Worm (Caenorhabditis elegans) whole organism, L3 larva: ENCODE data around the gene F42A10.5.

Experiments
- ZK546.5 ChIP-seq: sonication (generic microtip); optimal IDR thresholded peaks from 2 replicates; lab custom pipeline; 2017; ENCODE audit warnings: missing biosample characterization, missing genetic modification characterization
- aly-2 ChIP-seq: fragments of 150-350 bp; optimal IDR thresholded peaks from 2 replicates; lab custom pipeline; 2014; ENCODE audit warnings: missing biosample characterization, missing genetic modification characterization
- ceh-16 ChIP-seq: sonication (generic microtip); optimal IDR thresholded peaks from 2 replicates; lab custom pipeline; 2017; ENCODE audit warnings: missing biosample characterization, missing genetic modification characterization
- ceh-82 ChIP-seq: fragments of 150-350 bp; optimal IDR thresholded peaks from 2 replicates; lab custom pipeline; 2014; ENCODE audit warnings: missing biosample characterization, missing genetic modification characterization
- daf-12 ChIP-seq: fragments of 150-350 bp; optimal IDR thresholded peaks from 2 replicates; lab custom pipeline; 2014; ENCODE audit warnings: missing biosample characterization, missing genetic modification reagents, missing genetic modification characterization
- egl-27 ChIP-seq: sonication (generic microtip); optimal IDR thresholded peaks from 4 replicates; lab custom pipeline; 2017; ENCODE audit warnings: missing biosample characterization, missing genetic modification reagents, missing genetic modification characterization
- egl-5 ChIP-seq: fragments of 150-350 bp; optimal IDR thresholded peaks from 2 replicates; lab custom pipeline; 2017; ENCODE audit warnings: missing biosample characterization, missing genetic modification reagents, missing genetic modification characterization, inconsistent platforms
- elt-1 ChIP-seq: fragments of 150-350 bp; optimal IDR thresholded peaks from 2 replicates; lab custom pipeline; 2014; ENCODE audit warnings: missing biosample characterization, missing genetic modification characterization
- elt-2 ChIP-seq: sonication (generic microtip); optimal IDR thresholded peaks from 2 replicates; lab custom pipeline; 2016; ENCODE audit warnings: missing genetic modification reagents, mild to moderate bottlenecking, missing genetic modification characterization, missing compliant biosample characterization
- elt-3 ChIP-seq, 3 experiments: fragments of 150-350 bp in 1 of 3; sonication (generic microtip) in 2 of 3; optimal IDR thresholded peaks; 2 replicates in 2 of 3; 4 replicates in 1 of 3; lab custom pipeline; 2014 to 2017; ENCODE audit warnings: missing biosample characterization in 3 of 3, missing genetic modification characterization in 3 of 3
- eor-1 ChIP-seq, 2 experiments: fragments of 150-350 bp; optimal IDR thresholded peaks; 2 replicates each; lab custom pipeline; 2014 to 2018; ENCODE audit warnings: missing biosample characterization in 2 of 2, missing genetic modification characterization in 2 of 2
- fkh-10 ChIP-seq: sonication (generic microtip); optimal IDR thresholded peaks from 2 replicates; lab custom pipeline; 2017; ENCODE audit warnings: missing biosample characterization, missing genetic modification reagents, missing genetic modification characterization
- fkh-2 ChIP-seq: fragments of 150-350 bp; optimal IDR thresholded peaks from 2 replicates; lab custom pipeline; 2014; ENCODE audit warnings: missing biosample characterization, missing genetic modification reagents, missing genetic modification characterization
- fos-1 ChIP-seq: fragments of 150-350 bp; optimal IDR thresholded peaks from 2 replicates; lab custom pipeline; 2014; ENCODE audit warnings: missing biosample characterization, missing genetic modification characterization
- jun-1 ChIP-seq: fragments of 150-350 bp; optimal IDR thresholded peaks from 2 replicates; lab custom pipeline; 2014; ENCODE audit warnings: missing biosample characterization, missing genetic modification reagents, missing genetic modification characterization
- lin-15B ChIP-seq: fragments of 150-350 bp; optimal IDR thresholded peaks from 2 replicates; lab custom pipeline; 2014; ENCODE audit warnings: missing biosample characterization, missing genetic modification characterization
- lin-39 ChIP-seq: fragments of 150-350 bp; optimal IDR thresholded peaks from 2 replicates; lab custom pipeline; 2018; ENCODE audit warnings: missing biosample characterization, missing genetic modification reagents, missing genetic modification characterization
- mdl-1 ChIP-seq: fragments of 150-350 bp; optimal IDR thresholded peaks from 2 replicates; lab custom pipeline; 2014; ENCODE audit warnings: missing biosample characterization, missing genetic modification characterization
- mml-1 ChIP-seq: fragments of 150-350 bp; sonication (generic microtip); optimal IDR thresholded peaks from 3 replicates; lab custom pipeline; 2014; ENCODE audit warnings: missing biosample characterization, missing genetic modification characterization
- nhr-11 ChIP-seq: fragments of 150-350 bp; optimal IDR thresholded peaks from 2 replicates; lab custom pipeline; 2014; ENCODE audit warnings: missing biosample characterization, missing genetic modification characterization
- nhr-23 ChIP-seq: fragments of 150-350 bp; optimal IDR thresholded peaks from 2 replicates; lab custom pipeline; 2014; ENCODE audit warnings: missing biosample characterization, missing genetic modification reagents, missing genetic modification characterization
- nhr-237 ChIP-seq: fragments of 150-350 bp; optimal IDR thresholded peaks from 2 replicates; lab custom pipeline; 2014; ENCODE audit warnings: missing biosample characterization, missing genetic modification characterization
- nhr-25 ChIP-seq: sonication (generic microtip); optimal IDR thresholded peaks from 2 replicates; lab custom pipeline; 2017; ENCODE audit warnings: missing biosample characterization, missing genetic modification characterization
- nhr-28 ChIP-seq: fragments of 150-350 bp; optimal IDR thresholded peaks from 2 replicates; lab custom pipeline; 2014; ENCODE audit warnings: missing biosample characterization, missing genetic modification characterization
- nhr-76 ChIP-seq: fragments of 150-350 bp; sonication (generic microtip); optimal IDR thresholded peaks from 5 replicates; lab custom pipeline; 2014; ENCODE audit warnings: missing biosample characterization, missing genetic modification characterization
- nhr-77 ChIP-seq: fragments of 150-350 bp; optimal IDR thresholded peaks from 2 replicates; lab custom pipeline; 2014; ENCODE audit warnings: missing biosample characterization, missing genetic modification characterization
- pha-4 ChIP-seq: fragments of 150-350 bp; optimal IDR thresholded peaks from 2 replicates; lab custom pipeline; 2014; ENCODE audit warnings: missing biosample characterization, missing genetic modification reagents, missing genetic modification characterization
- pqm-1 ChIP-seq: fragments of 150-350 bp; optimal IDR thresholded peaks from 2 replicates; lab custom pipeline; 2017; ENCODE audit warnings: missing biosample characterization, missing genetic modification characterization, inconsistent platforms
- sea-2 ChIP-seq: fragments of 150-350 bp; sonication (generic microtip); optimal IDR thresholded peaks from 4 replicates; lab custom pipeline; 2014; ENCODE audit warnings: missing biosample characterization, missing genetic modification reagents, missing genetic modification characterization
- skn-1 ChIP-seq: fragments of 150-350 bp; optimal IDR thresholded peaks from 2 replicates; lab custom pipeline; 2014; ENCODE audit warnings: missing biosample characterization, missing genetic modification characterization
- snpc-4 ChIP-seq: fragments of 150-350 bp; optimal IDR thresholded peaks from 2 replicates; lab custom pipeline; 2014; ENCODE audit warnings: missing biosample characterization, missing genetic modification characterization
- tbx-2 ChIP-seq: sonication (generic microtip); optimal IDR thresholded peaks from 2 replicates; lab custom pipeline; 2016; ENCODE audit warnings: mild to moderate bottlenecking, missing genetic modification characterization, missing compliant biosample characterization
- unc-39 ChIP-seq: sonication (generic microtip); optimal IDR thresholded peaks from 4 replicates; lab custom pipeline; 2017; ENCODE audit warnings: missing biosample characterization, missing genetic modification characterization
- unc-62 ChIP-seq: fragments of 150-350 bp; sonication (generic microtip); optimal IDR thresholded peaks from 4 replicates; lab custom pipeline; 2014; ENCODE audit warnings: missing biosample characterization, missing genetic modification reagents, missing genetic modification characterization
- zag-1 ChIP-seq: fragments of 150-350 bp; optimal IDR thresholded peaks from 2 replicates; lab custom pipeline; 2014; ENCODE audit warnings: missing biosample characterization, missing genetic modification characterization

The F42A10.5 gene

ce11 chrIII:6194480-6194879, 21.2 kb upstream of the F42A10.5 start, which contains the start of gene ugt-66:
Gene ugt-66 (minus strand): TSS chrIII:6194580.
- TF ChIP-seq nhr-237 (no peak), pha-4 (tag; lab: Kevin White, UChicago) (no peak), egl-5 (tag; lab: Kevin White, UChicago) (no peak), nhr-25 (tag; lab: Kevin White, UChicago) (no peak), fkh-10 (GFP tag; lab: Kevin White, UChicago) (no peak), elt-3 (tag; optimal IDR thresholded peaks at IDR 0.05; lab: Kevin White, UChicago) (no peak), snpc-4 (no peak), lin-15B (tag; lab: Kevin White, UChicago) (no peak), nhr-11 (no peak), sea-2 (GFP tag; lab: Kevin White, UChicago) (no peak), unc-62 (GFP tag; lab: Kevin White, UChicago) (no peak), mml-1 (no peak), daf-12 (tag; lab: Kevin White, UChicago) (no peak), nhr-77 (tag; lab: Kevin White, UChicago) (no peak), nhr-76 (tag; lab: Kevin White, UChicago) (no peak), ZK546.5 (tag; lab: Kevin White, UChicago) (no peak)

- TF ChIP-seq elt-1 (tag; lab: Kevin White, UChicago), result no peak
- TF ChIP-seq nhr-28, result no peak
- TF ChIP-seq ZK546.5 (tag; lab: Kevin White, UChicago), result no peak
- no peak for TF ChIP-seq lin-39
- TF ChIP-seq mml-1, result no peak
- no peak for TF ChIP-seq nhr-76 (tag; lab: Kevin White, UChicago)
- no peak for TF ChIP-seq egl-5 (tag; lab: Kevin White, UChicago)
- no peak for TF ChIP-seq zag-1 (tag; lab: Kevin White, UChicago)
- no peak for TF ChIP-seq nhr-23 (tag; lab: Kevin White, UChicago)
- no peak for TF ChIP-seq mdl-1 (tag; lab: Kevin White, UChicago)
- no peak for TF ChIP-seq eor-1 (tag; optimal IDR thresholded peaks at IDR 0.05; lab: Kevin White, UChicago)
- no peak for TF ChIP-seq fkh-2 (tag; lab: Kevin White, UChicago)
- TF ChIP-seq unc-62 (GFP tag; lab: Kevin White, UChicago), result no peak
- TF ChIP-seq ceh-82 (tag; lab: Kevin White, UChicago), result no peak
- no peak for TF ChIP-seq egl-27 (tag; lab: Kevin White, UChicago)
Observed at ce11 chrIII:6190810-6191209, 17.5 kb upstream of the F42A10.5 start, which contains the start of gene C23G10.5. Gene C23G10.5 (plus strand): TSS chrIII:6191110.

ce11 chrIII:6183118-6183517, 9.8 kb upstream of the F42A10.5 start, which contains the start of gene nas-28:
Gene nas-28 (minus strand): TSS chrIII:6183218.
- no peak for TF ChIP-seq fos-1
- TF ChIP-seq unc-39 (tag; lab: Kevin White, UChicago), result no peak
- TF ChIP-seq unc-62 (GFP tag; lab: Kevin White, UChicago), result no peak
- no peak for TF ChIP-seq aly-2 (tag; lab: Kevin White, UChicago)
- no peak for TF ChIP-seq skn-1
- no peak for TF ChIP-seq daf-12 (tag; lab: Kevin White, UChicago)
- no peak for TF ChIP-seq fkh-2 (tag; lab: Kevin White, UChicago)
- TF ChIP-seq elt-1 (tag; lab: Kevin White, UChicago), result no peak
- TF ChIP-seq ceh-82 (tag; lab: Kevin White, UChicago), result no peak
- no peak for TF ChIP-seq elt-3 (tag; optimal IDR thresholded peaks at IDR 0.05; lab: Kevin White, UChicago)
- no peak for TF ChIP-seq mml-1
- TF ChIP-seq zag-1 (tag; lab: Kevin White, UChicago), result no peak
- TF ChIP-seq pha-4 (tag; lab: Kevin White, UChicago), result no peak
- no peak for TF ChIP-seq nhr-25 (tag; lab: Kevin White, UChicago)
- TF ChIP-seq nhr-11, result no peak
- TF ChIP-seq jun-1 (tag; lab: Kevin White, UChicago), result no peak

- TF ChIP-seq elt-2 (tag; lab: Kevin White, UChicago) (peak; percentile 96), daf-12 (tag; lab: Kevin White, UChicago) (no peak), pha-4 (tag; lab: Kevin White, UChicago) (peak; percentile 55), skn-1 (peak; percentile 66), pqm-1 (tag; lab: Kevin White, UChicago) (peak; percentile 87), tbx-2 (tag; lab: Kevin White, UChicago) (no peak), ceh-16 (no peak), jun-1 (tag; lab: Kevin White, UChicago) (peak; percentile 51)
Observed at ce11 chrIII:6180294-6180693, 7.0 kb upstream of the F42A10.5 start.
